Worm (Caenorhabditis elegans) whole organism, L3 larva: ENCODE results near the gene T03F6.10.

Source experiments
- R02D3.7 ChIP-seq: fragments of 150-350 bp; optimal IDR thresholded peaks from 2 replicates; lab custom pipeline; 2014; ENCODE audit warnings: missing biosample characterization, missing genetic modification characterization
- ZK546.5 ChIP-seq: sonication (generic microtip); optimal IDR thresholded peaks from 2 replicates; lab custom pipeline; 2017; ENCODE audit warnings: missing biosample characterization, missing genetic modification characterization
- ceh-82 ChIP-seq: fragments of 150-350 bp; optimal IDR thresholded peaks from 2 replicates; lab custom pipeline; 2014; ENCODE audit warnings: missing biosample characterization, missing genetic modification characterization
- egl-27 ChIP-seq: sonication (generic microtip); optimal IDR thresholded peaks from 4 replicates; lab custom pipeline; 2017; ENCODE audit warnings: missing biosample characterization, missing genetic modification reagents, missing genetic modification characterization
- elt-3 ChIP-seq, 3 experiments: fragments of 150-350 bp in 1 of 3; sonication (generic microtip) in 2 of 3; optimal IDR thresholded peaks; 2 replicates in 2 of 3; 4 replicates in 1 of 3; lab custom pipeline; 2014 to 2017; ENCODE audit warnings: missing biosample characterization in 3 of 3, missing genetic modification characterization in 3 of 3
- jun-1 ChIP-seq: fragments of 150-350 bp; optimal IDR thresholded peaks from 2 replicates; lab custom pipeline; 2014; ENCODE audit warnings: missing biosample characterization, missing genetic modification reagents, missing genetic modification characterization
- mdl-1 ChIP-seq: fragments of 150-350 bp; optimal IDR thresholded peaks from 2 replicates; lab custom pipeline; 2014; ENCODE audit warnings: missing biosample characterization, missing genetic modification characterization
- nhr-76 ChIP-seq: fragments of 150-350 bp; sonication (generic microtip); optimal IDR thresholded peaks from 5 replicates; lab custom pipeline; 2014; ENCODE audit warnings: missing biosample characterization, missing genetic modification characterization
- pha-4 ChIP-seq: fragments of 150-350 bp; optimal IDR thresholded peaks from 2 replicates; lab custom pipeline; 2014; ENCODE audit warnings: missing biosample characterization, missing genetic modification reagents, missing genetic modification characterization
- skn-1 ChIP-seq: fragments of 150-350 bp; optimal IDR thresholded peaks from 2 replicates; lab custom pipeline; 2014; ENCODE audit warnings: missing biosample characterization, missing genetic modification characterization
- tbx-2 ChIP-seq: sonication (generic microtip); optimal IDR thresholded peaks from 2 replicates; lab custom pipeline; 2016; ENCODE audit warnings: mild to moderate bottlenecking, missing genetic modification characterization, missing compliant biosample characterization
- unc-62 ChIP-seq: fragments of 150-350 bp; sonication (generic microtip); optimal IDR thresholded peaks from 4 replicates; lab custom pipeline; 2014; ENCODE audit warnings: missing biosample characterization, missing genetic modification reagents, missing genetic modification characterization

- TF ChIP-seq egl-27 (tag; lab: Kevin White, UChicago) (no peak), R02D3.7 (tag; lab: Kevin White, UChicago) (no peak), unc-62 (GFP tag; lab: Kevin White, UChicago) (no peak), ZK546.5 (no peak), jun-1 (no peak), tbx-2 (tag; lab: Kevin White, UChicago) (no peak), mdl-1 (no peak), elt-3 (tag; optimal IDR thresholded peaks at IDR 0.05; lab: Kevin White, UChicago) (no peak), nhr-76 (no peak), ceh-82 (tag; lab: Kevin White, UChicago) (no peak), skn-1 (tag; lab: Kevin White, UChicago) (no peak), pha-4 (tag; lab: Kevin White, UChicago) (no peak)
These were observed 29.3 kb downstream of the T03F6.10 start for ce11 chrIII:13348891-13349290.
